Worm (Caenorhabditis elegans) whole organism, L4 larva: ENCODE data around the gene sas-7.

Source experiments
- ama-1 ChIP-seq: fragments of 150-350 bp; optimal IDR thresholded peaks from 2 replicates; lab custom pipeline; 2014; ENCODE audit warnings: inconsistent platforms, mixed read lengths
- attf-4 ChIP-seq: sonication (generic microtip); optimal IDR thresholded peaks from 3 replicates; lab custom pipeline; 2017; ENCODE audit warnings: missing biosample characterization, missing genetic modification characterization
- hlh-30 ChIP-seq: sonication (generic microtip); optimal IDR thresholded peaks from 2 replicates; lab custom pipeline; 2017; ENCODE audit warnings: antibody characterized with exemption, mild to moderate bottlenecking, missing genetic modification characterization, missing compliant biosample characterization; ENCODE audit not compliant: insufficient read depth
- lin-15B ChIP-seq: fragments of 150-350 bp; sonication (generic microtip); optimal IDR thresholded peaks from 3 replicates; lab custom pipeline; 2014; ENCODE audit warnings: missing biosample characterization, missing genetic modification characterization
- lsy-2 ChIP-seq, 2 experiments: fragments of 150-350 bp in 1 of 2; sonication (generic microtip) in 1 of 2; optimal IDR thresholded peaks; 2 replicates each; lab custom pipeline; 2014 to 2017; ENCODE audit warnings: missing biosample characterization in 2 of 2, missing genetic modification characterization in 2 of 2
- nhr-28 ChIP-seq: fragments of 150-350 bp; optimal IDR thresholded peaks from 2 replicates; lab custom pipeline; 2014; ENCODE audit warnings: missing biosample characterization, missing genetic modification characterization
- php-3 ChIP-seq: fragments of 200-800 bp; sonication (Bioruptor generic); IDR thresholded peaks from 2 replicates; pipeline ENCODE4 v1.3.6; 2022; ENCODE audit warnings: missing genetic modification reagents, missing genetic modification characterization, missing compliant biosample characterization
- snpc-4 ChIP-seq: fragments of 150-350 bp; optimal IDR thresholded peaks from 2 replicates; lab custom pipeline; 2014; ENCODE audit warnings: missing biosample characterization, missing genetic modification characterization
- tra-1 ChIP-seq: fragments of 200-800 bp; sonication (Bioruptor generic); IDR thresholded peaks from 2 replicates; pipeline ENCODE4 v1.3.6; 2022; ENCODE audit warnings: missing genetic modification reagents, missing genetic modification characterization, missing compliant biosample characterization
- unc-39 ChIP-seq: sonication (generic microtip); optimal IDR thresholded peaks from 2 replicates; lab custom pipeline; 2017; ENCODE audit warnings: missing biosample characterization, missing genetic modification characterization
- unc-62 ChIP-seq, 3 experiments: fragments of 150-350 bp in 1 of 3; sonication (generic microtip); optimal IDR thresholded peaks in 2 of 3; peaks in 1 of 3; 1 replicate in 1 of 3; 2 replicates in 2 of 3; lab custom pipeline; 2014 to 2017; ENCODE audit warnings: missing biosample characterization in 3 of 3, missing genetic modification characterization in 3 of 3, missing genetic modification reagents in 3 of 3, missing genotype in 1 of 3
- zip-11 ChIP-seq: fragments of 200-800 bp; sonication (Bioruptor generic); IDR thresholded peaks from 2 replicates; pipeline ENCODE4 v1.3.6; 2022; ENCODE audit warnings: missing genetic modification characterization, missing compliant biosample characterization

ce11 chrIII:10341758-10342157 lies 20.9 kb downstream of the sas-7 start, which contains the start of gene tbx-9:
- TF ChIP-seq tra-1 (GFP tag; lab: Robert Waterston, UW) (no peak), attf-4 (tag; lab: Kevin White, UChicago) (no peak), lsy-2 (tag; optimal IDR thresholded peaks at IDR 0.05; lab: Kevin White, UChicago) (no peak), unc-62 (GFP tag; optimal IDR thresholded peaks at IDR 0.05 in 1 of 2; lab: Kevin White, UChicago) (no peak), unc-62 (tag; optimal IDR thresholded peaks at IDR 0.05; lab: Kevin White, UChicago) (no peak), snpc-4 (tag; lab: Kevin White, UChicago) (no peak), lin-15B (tag; lab: Kevin White, UChicago) (no peak), ama-1 (no peak), zip-11 (no peak), unc-39 (no peak), php-3 (GFP tag; lab: Robert Waterston, UW) (no peak), nhr-28 (tag; lab: Kevin White, UChicago) (no peak), hlh-30 (tag; lab: Kevin White, UChicago) (no peak)
